Fruit fly (Drosophila melanogaster) whole organism, embryonic: ENCODE measurements around the gene MED22.

Experiments
- Blimp-1 ChIP-seq: fragments of 200-800 bp; sonication (Bioruptor generic); optimal IDR thresholded peaks from 3 replicates; lab custom pipeline; 2018; ENCODE audit warnings: missing biosample characterization, missing genetic modification characterization, mild to moderate bottlenecking, moderate library complexity, missing genetic modification reagents
- CG10366 ChIP-seq: fragments of 200-800 bp; sonication (Bioruptor generic); IDR thresholded peaks from 2 replicates; pipeline ENCODE4 v1.3.6; 2022; ENCODE audit warnings: missing biosample characterization, missing genetic modification characterization
- CG11456 ChIP-seq: fragments of 200-800 bp; sonication (Bioruptor generic); IDR thresholded peaks from 3 replicates; pipeline ENCODE4 v1.3.6; 2022; ENCODE audit warnings: missing biosample characterization, missing genetic modification characterization
- CG12071 ChIP-seq: fragments of 200-800 bp; sonication (Bioruptor generic); optimal IDR thresholded peaks from 3 replicates; lab custom pipeline; 2018; ENCODE audit warnings: missing biosample characterization, mild to moderate bottlenecking, missing genetic modification characterization
- CG13424 ChIP-seq: fragments of 200-800 bp; sonication (Bioruptor generic); optimal IDR thresholded peaks from 2 replicates; lab custom pipeline; 2019; ENCODE audit warnings: missing biosample characterization, mild to moderate bottlenecking, missing genetic modification characterization, moderate library complexity
- CG13624 ChIP-seq: fragments of 200-800 bp; sonication (Bioruptor generic); optimal IDR thresholded peaks from 2 replicates; lab custom pipeline; 2016; ENCODE audit warnings: missing biosample characterization, missing genetic modification characterization
- CG1603 ChIP-seq: fragments of 200-800 bp; sonication (Bioruptor generic); optimal IDR thresholded peaks from 2 replicates; lab custom pipeline; 2019; ENCODE audit warnings: missing biosample characterization, mild to moderate bottlenecking, missing genetic modification characterization, moderate library complexity
- CG16813 ChIP-seq: fragments of 200-800 bp; sonication (Bioruptor generic); IDR thresholded peaks from 3 replicates; pipeline ENCODE4 v1.3.6; 2022; ENCODE audit warnings: missing biosample characterization, missing genetic modification characterization; ENCODE audit not compliant: partially characterized antibody
- CG18262 ChIP-seq: fragments of 200-800 bp; optimal IDR thresholded peaks from 3 replicates; lab custom pipeline; 2019; ENCODE audit warnings: missing biosample characterization, mild to moderate bottlenecking, missing genetic modification characterization, moderate library complexity
- CG18599 ChIP-seq: fragments of 200-800 bp; sonication (Bioruptor generic); optimal IDR thresholded peaks from 3 replicates; lab custom pipeline; 2017; ENCODE audit warnings: missing biosample characterization, missing genetic modification characterization, mild to moderate bottlenecking, moderate library complexity, missing genetic modification reagents
- CG18619 ChIP-seq: fragments of 200-800 bp; sonication (Bioruptor generic); optimal IDR thresholded peaks from 3 replicates; lab custom pipeline; 2017; ENCODE audit warnings: missing biosample characterization, mild to moderate bottlenecking, missing genetic modification characterization
- CG2120 ChIP-seq: fragments of 200-800 bp; sonication (Bioruptor generic); optimal IDR thresholded peaks from 3 replicates; lab custom pipeline; 2016; ENCODE audit warnings: missing biosample characterization, missing genetic modification characterization
- CG3065 ChIP-seq: fragments of 200-800 bp; sonication (Bioruptor generic); optimal IDR thresholded peaks from 2 replicates; lab custom pipeline; 2016; ENCODE audit warnings: missing biosample characterization, missing genetic modification characterization
- CG3281 ChIP-seq: fragments of 200-800 bp; sonication (Bioruptor generic); optimal IDR thresholded peaks from 3 replicates; lab custom pipeline; 2017; ENCODE audit warnings: missing biosample characterization, mild to moderate bottlenecking, missing genetic modification characterization
- CG33213 ChIP-seq: fragments of 200-800 bp; sonication (Bioruptor generic); optimal IDR thresholded peaks from 3 replicates; lab custom pipeline; 2016; ENCODE audit warnings: missing biosample characterization, missing genetic modification characterization
- CG3726 ChIP-seq: fragments of 200-800 bp; sonication (Bioruptor generic); IDR thresholded peaks from 3 replicates; pipeline ENCODE4, ENCODE4 v1.3.6; 2022; ENCODE audit warnings: missing biosample characterization, missing genetic modification characterization
- CG6683 ChIP-seq: fragments of 200-800 bp; sonication (Bioruptor generic); optimal IDR thresholded peaks from 2 replicates; lab custom pipeline; 2017; ENCODE audit warnings: missing biosample characterization, mild to moderate bottlenecking, missing genetic modification characterization, missing genetic modification reagents
- CG7556 ChIP-seq: fragments of 200-800 bp; sonication (Bioruptor generic); optimal IDR thresholded peaks from 2 replicates; lab custom pipeline; 2017; ENCODE audit warnings: missing biosample characterization, mild to moderate bottlenecking, missing genetic modification characterization
- CG7786 ChIP-seq: fragments of 200-800 bp; sonication (Bioruptor generic); optimal IDR thresholded peaks from 2 replicates; lab custom pipeline; 2016; ENCODE audit warnings: missing biosample characterization, missing genetic modification characterization
- CG9817 ChIP-seq: fragments of 200-800 bp; sonication (Bioruptor generic); optimal IDR thresholded peaks from 2 replicates; lab custom pipeline; 2018; ENCODE audit warnings: missing biosample characterization, mild to moderate bottlenecking, missing genetic modification characterization, moderate library complexity
- CG9932 ChIP-seq: fragments of 200-800 bp; sonication (Bioruptor generic); IDR thresholded peaks from 2 replicates; pipeline ENCODE4 v1.3.6; 2022; ENCODE audit warnings: missing biosample characterization, missing genetic modification characterization
- D19A ChIP-seq: fragments of 200-800 bp; optimal IDR thresholded peaks from 3 replicates; lab custom pipeline; 2019; ENCODE audit warnings: missing biosample characterization, mild to moderate bottlenecking, missing genetic modification characterization, moderate library complexity
- Doc3 ChIP-seq: fragments of 200-800 bp; sonication (Bioruptor generic); IDR thresholded peaks from 3 replicates; pipeline ENCODE4 v1.3.6; 2022; ENCODE audit warnings: missing biosample characterization, missing genetic modification characterization; ENCODE audit not compliant: partially characterized antibody
- E2f1 ChIP-seq: fragments of 200-800 bp; sonication (Bioruptor generic); IDR thresholded peaks from 2 replicates; pipeline ENCODE4 v1.3.6; 2022; ENCODE audit warnings: missing biosample characterization, missing genetic modification characterization
- Hand ChIP-seq: fragments of 200-800 bp; sonication (Bioruptor generic); optimal IDR thresholded peaks from 2 replicates; lab custom pipeline; 2017; ENCODE audit warnings: mild to moderate bottlenecking, missing biosample characterization, missing genetic modification reagents, missing genetic modification characterization
- Oaz ChIP-seq: fragments of 200-800 bp; sonication (Bioruptor generic); IDR thresholded peaks from 2 replicates; pipeline ENCODE4 v1.3.6; 2022; ENCODE audit warnings: missing biosample characterization, missing genetic modification characterization
- PHDP ChIP-seq: fragments of 200-800 bp; sonication (Bioruptor generic); optimal IDR thresholded peaks from 3 replicates; lab custom pipeline; 2018; ENCODE audit warnings: missing biosample characterization, mild to moderate bottlenecking, missing genetic modification characterization, moderate library complexity
- YL-1 ChIP-seq: fragments of 200-800 bp; sonication (Bioruptor generic); optimal IDR thresholded peaks from 3 replicates; lab custom pipeline; 2017; ENCODE audit warnings: missing biosample characterization, mild to moderate bottlenecking, missing genetic modification characterization
- ab ChIP-seq: fragments of 200-800 bp; sonication (Bioruptor generic); optimal IDR thresholded peaks from 2 replicates; lab custom pipeline; 2016; ENCODE audit warnings: missing biosample characterization, missing genetic modification characterization
- bsh ChIP-seq, 2 experiments: fragments of 200-800 bp; sonication (Bioruptor generic); optimal IDR thresholded peaks; 2 replicates each; lab custom pipeline; 2017 to 2018; ENCODE audit warnings: mild to moderate bottlenecking in 2 of 2, missing biosample characterization in 2 of 2, missing genetic modification characterization in 2 of 2, moderate library complexity in 1 of 2
- caup ChIP-seq: fragments of 200-800 bp; sonication (Bioruptor generic); optimal IDR thresholded peaks from 3 replicates; lab custom pipeline; 2017; ENCODE audit warnings: missing biosample characterization, mild to moderate bottlenecking, missing genetic modification characterization, moderate library complexity; ENCODE audit not compliant: severe bottlenecking
- dmrt99B ChIP-seq: fragments of 200-800 bp; sonication (Bioruptor generic); optimal IDR thresholded peaks from 2 replicates; lab custom pipeline; 2018; ENCODE audit warnings: missing biosample characterization, mild to moderate bottlenecking, missing genetic modification characterization, moderate library complexity
- esg ChIP-seq: fragments of 200-800 bp; sonication (Bioruptor generic); conservative IDR thresholded peaks from 2 replicates; pipeline ENCODE4 v1.3.6; 2022; ENCODE audit warnings: missing biosample characterization, missing genetic modification characterization
- hkb ChIP-seq, 2 experiments: fragments of 200-800 bp in 1 of 2; fragments of >200 bp in 1 of 2; sonication (Bioruptor generic) in 1 of 2; IDR thresholded peaks in 1 of 2; optimal IDR thresholded peaks in 1 of 2; 2 replicates each; pipeline versions ENCODE4 v1.3.6 to Lab custom; 2017 to 2022; ENCODE audit warnings: missing biosample characterization in 1 of 2, missing genetic modification characterization in 1 of 2
- mirr ChIP-seq: fragments of 200-800 bp; sonication (Bioruptor generic); optimal IDR thresholded peaks from 3 replicates; lab custom pipeline; 2018; ENCODE audit warnings: missing biosample characterization, mild to moderate bottlenecking, missing genetic modification characterization
- nmo ChIP-seq: fragments of 200-800 bp; sonication (Bioruptor generic); optimal IDR thresholded peaks from 2 replicates; lab custom pipeline; 2018; ENCODE audit warnings: missing biosample characterization, mild to moderate bottlenecking, missing genetic modification characterization, moderate library complexity
- oc ChIP-seq: fragments of 200-800 bp; sonication (Bioruptor generic); optimal IDR thresholded peaks from 2 replicates; lab custom pipeline; 2018; ENCODE audit warnings: missing biosample characterization, mild to moderate bottlenecking, missing genetic modification characterization, moderate library complexity
- pan ChIP-seq, 4 experiments: fragments of >200 bp in 3 of 4; fragments of 200-800 bp in 1 of 4; sonication (Bioruptor generic) in 1 of 4; optimal IDR thresholded peaks in 3 of 4; IDR thresholded peaks in 1 of 4; 2 replicates each; pipeline versions ENCODE4 v1.3.6 to Lab custom; 2017 to 2022; ENCODE audit warnings: missing biosample characterization in 2 of 4, missing genetic modification characterization in 2 of 4, mixed read lengths in 1 of 4
- schlank ChIP-seq: fragments of 200-800 bp; sonication (Bioruptor generic); optimal IDR thresholded peaks from 2 replicates; lab custom pipeline; 2018; ENCODE audit warnings: missing biosample characterization, mild to moderate bottlenecking, missing genetic modification characterization
- scrt ChIP-seq: fragments of 200-800 bp; sonication (Bioruptor generic); optimal IDR thresholded peaks from 2 replicates; lab custom pipeline; 2018; ENCODE audit warnings: missing biosample characterization, mild to moderate bottlenecking, missing genetic modification characterization, moderate library complexity
- sisA ChIP-seq: fragments of 200-800 bp; sonication (Bioruptor generic); IDR thresholded peaks from 2 replicates; pipeline ENCODE4 v1.3.6; 2022; ENCODE audit warnings: missing biosample characterization, missing genetic modification characterization
- slbo ChIP-seq: fragments of 200-800 bp; sonication (Bioruptor generic); IDR thresholded peaks from 2 replicates; pipeline ENCODE4 v1.3.6; 2022; ENCODE audit warnings: missing biosample characterization, missing genetic modification characterization
- slou ChIP-seq: fragments of 200-800 bp; sonication (Bioruptor generic); optimal IDR thresholded peaks from 3 replicates; lab custom pipeline; 2016; ENCODE audit warnings: missing biosample characterization, missing genetic modification characterization
- stc ChIP-seq: fragments of 200-800 bp; sonication (Bioruptor generic); IDR thresholded peaks from 2 replicates; pipeline ENCODE4 v1.3.6; 2022; ENCODE audit warnings: missing biosample characterization, missing genetic modification characterization
- ttk ChIP-seq: fragments of 200-800 bp; sonication (Bioruptor generic); IDR thresholded peaks from 2 replicates; pipeline ENCODE4 v2.1.2; 2022; ENCODE audit warnings: missing biosample characterization, missing genetic modification characterization

The MED22 gene

dm6 chrX:964012-964411 is 36.1 kb downstream of the MED22 start (continued):
- TF ChIP-seq hkb (optimal IDR thresholded peaks at IDR 0.05; lab: Kevin White, UChicago), result no peak
- peak; percentile 36; the same call in 1 of the 2 replicates for TF ChIP-seq hkb (GFP tag; IDR thresholded peaks at IDR 0.05; lab: Robert Waterston, UW)
- TF ChIP-seq CG2120, result peak; percentile 19
- TF ChIP-seq CG33213, result no peak
- peak; percentile 43 for TF ChIP-seq D19A (tag; lab: Kevin White, UChicago)
- TF ChIP-seq Hand (GFP tag; lab: Kevin White, UChicago), result no peak

dm6 chrX:966818-967217 is 38.9 kb downstream of the MED22 start:
- TF ChIP-seq CG3065 (GFP tag; lab: Kevin White, UChicago) (no peak), schlank (tag; lab: Kevin White, UChicago) (peak; percentile 23), ttk (peak; percentile 56), CG7786 (GFP tag; lab: Kevin White, UChicago) (no peak), mirr (GFP tag; lab: Kevin White, UChicago) (no peak), sisA (GFP tag; lab: Robert Waterston, UW) (peak; percentile 34; the same call in 1 of the 2 replicates), Hand (GFP tag; lab: Kevin White, UChicago) (peak; percentile 22), CG3726 (0 out of 3 replicates have a peak, but pooled peaks have one; percentile 35), nmo (GFP tag; lab: Kevin White, UChicago) (peak; percentile 9), slbo (GFP tag; lab: Robert Waterston, UW) (peak; percentile 56), YL-1 (GFP tag; lab: Kevin White, UChicago) (no peak), CG18619 (peak; percentile 4), caup (peak; percentile 51), E2f1 (0 out of 2 replicates have a peak, but pooled peaks have one; percentile 9), Blimp-1 (GFP tag; lab: Kevin White, UChicago) (peak; percentile 4), CG16813 (GFP tag; lab: Robert Waterston, UW) (no peak), CG1603 (tag; lab: Kevin White, UChicago) (peak; percentile 24), bsh (GFP tag; optimal IDR thresholded peaks at IDR 0.05; lab: Kevin White, UChicago) (no peak), Oaz (GFP tag; lab: Robert Waterston, UW) (peak; percentile 17; the same call in 1 of the 2 replicates), dmrt99B (tag; lab: Kevin White, UChicago) (peak; percentile 62), scrt (no peak), CG9932 (GFP tag; lab: Robert Waterston, UW) (peak; percentile 49), CG11456 (GFP tag; lab: Robert Waterston, UW) (0 out of 3 replicates have a peak, but pooled peaks have one; percentile 53), CG10366 (GFP tag; lab: Robert Waterston, UW) (peak; percentile 12; the same call in 1 of the 2 replicates), CG9817 (tag; lab: Kevin White, UChicago) (peak; percentile 27), esg (GFP tag; lab: Robert Waterston, UW) (peak; percentile 24), hkb (optimal IDR thresholded peaks at IDR 0.05; lab: Kevin White, UChicago) (no peak), hkb (GFP tag; IDR thresholded peaks at IDR 0.05; lab: Robert Waterston, UW) (0 out of 2 replicates have a peak, but pooled peaks have one; percentile 24), CG18599 (GFP tag; lab: Kevin White, UChicago) (peak; percentile 84), CG13624 (peak; percentile 20), CG18262 (tag; lab: Kevin White, UChicago) (no peak), CG12071 (GFP tag; lab: Kevin White, UChicago) (peak; percentile 1), CG3281 (GFP tag; lab: Kevin White, UChicago) (peak; percentile 40), CG6683 (peak; percentile 6), Doc3 (no peak), slou (GFP tag; lab: Kevin White, UChicago) (no peak), ab (GFP tag; lab: Kevin White, UChicago) (no peak), pan (optimal IDR thresholded peaks at IDR 0.05; lab: Kevin White, UChicago) (no peak), pan (GFP tag; optimal IDR thresholded peaks at IDR 0.05 in 1 of 2, IDR thresholded peaks at IDR 0.05 in 1 of 2) (peak in 1 of 2 experiments; percentile 33), D19A (tag; lab: Kevin White, UChicago) (peak; percentile 37), CG7556 (GFP tag; lab: Kevin White, UChicago) (peak; percentile 41), oc (peak; percentile 32), stc (GFP tag; lab: Robert Waterston, UW) (no peak), CG13424 (peak; percentile 57), PHDP (tag; lab: Kevin White, UChicago) (peak; percentile 46)
